Worm (Caenorhabditis elegans) whole organism, L4 larva: Measurements from ENCODE around the gene eat-3.

Experiments used
- F37D6.2 ChIP-seq: sonication (generic microtip); optimal IDR thresholded peaks from 2 replicates; lab custom pipeline; 2016; ENCODE audit warnings: mild to moderate bottlenecking, missing genetic modification characterization, missing compliant biosample characterization
- daf-12 ChIP-seq: fragments of 150-350 bp; optimal IDR thresholded peaks from 2 replicates; lab custom pipeline; 2014; ENCODE audit warnings: missing biosample characterization, missing genetic modification reagents, missing genetic modification characterization
- dve-1 ChIP-seq: sonication (generic microtip); optimal IDR thresholded peaks from 2 replicates; lab custom pipeline; 2017; ENCODE audit warnings: antibody characterized with exemption, mild to moderate bottlenecking, missing genetic modification characterization, missing compliant biosample characterization; ENCODE audit not compliant: insufficient read depth
- fkh-10 ChIP-seq: fragments of 150-350 bp; optimal IDR thresholded peaks from 2 replicates; lab custom pipeline; 2014; ENCODE audit warnings: missing biosample characterization, missing genetic modification reagents, missing genetic modification characterization
- lin-15B ChIP-seq: fragments of 150-350 bp; sonication (generic microtip); optimal IDR thresholded peaks from 3 replicates; lab custom pipeline; 2014; ENCODE audit warnings: missing biosample characterization, missing genetic modification characterization
- nhr-76 ChIP-seq: fragments of 150-350 bp; optimal IDR thresholded peaks from 2 replicates; lab custom pipeline; 2014; ENCODE audit warnings: missing biosample characterization, missing genetic modification characterization
- tra-1 ChIP-seq: fragments of 200-800 bp; sonication (Bioruptor generic); IDR thresholded peaks from 2 replicates; pipeline ENCODE4 v1.3.6; 2022; ENCODE audit warnings: missing genetic modification reagents, missing genetic modification characterization, missing compliant biosample characterization
- vab-7 ChIP-seq: fragments of 200-800 bp; sonication (Bioruptor generic); IDR thresholded peaks from 2 replicates; pipeline ENCODE4 v1.3.6; 2022; ENCODE audit warnings: missing genetic modification reagents, missing genetic modification characterization, missing compliant biosample characterization
- zag-1 ChIP-seq: fragments of 150-350 bp; optimal IDR thresholded peaks from 2 replicates; lab custom pipeline; 2014; ENCODE audit warnings: missing biosample characterization, missing genetic modification characterization

DNA sequence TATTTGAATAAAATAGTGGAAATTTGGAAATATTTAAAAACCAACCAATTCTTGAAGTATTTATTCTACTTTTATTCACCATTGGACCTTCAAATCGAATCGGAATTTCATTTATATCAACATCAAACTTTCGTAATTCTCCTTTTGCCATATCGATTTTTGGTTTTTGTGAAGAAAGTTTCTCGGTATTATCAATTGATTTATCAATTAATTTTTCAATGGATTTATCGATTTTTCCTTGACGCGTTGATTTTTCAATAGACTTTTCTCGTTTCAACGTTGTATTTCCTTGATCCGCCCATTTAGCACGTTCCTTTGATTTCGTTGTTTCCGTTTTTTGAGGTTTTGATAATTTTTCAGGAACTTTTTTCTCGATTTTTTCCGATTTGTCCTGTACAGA is 44.7 kb downstream of the eat-3 start:
- TF ChIP-seq fkh-10 (GFP tag; lab: Kevin White, UChicago), result no peak
- no peak for TF ChIP-seq lin-15B (tag; lab: Kevin White, UChicago)
- TF ChIP-seq vab-7, result no peak
- no peak for TF ChIP-seq nhr-76 (tag; lab: Kevin White, UChicago)
- TF ChIP-seq zag-1, result no peak
- TF ChIP-seq F37D6.2 (tag; lab: Kevin White, UChicago), result no peak
- TF ChIP-seq dve-1 (tag; lab: Kevin White, UChicago), result no peak
- no peak for TF ChIP-seq daf-12 (tag; lab: Kevin White, UChicago)
- TF ChIP-seq tra-1 (GFP tag; lab: Robert Waterston, UW), result no peak
